Fruit fly (Drosophila melanogaster) whole organism, wandering third instar larva: ENCODE data around the gene CG7691.
A peak's percentile ranks its signal among the peaks of the same experiment; 100 is the strongest.

ENCODE experiments used
- CG32264 ChIP-seq: fragments of 200-800 bp; sonication (Bioruptor generic); optimal IDR thresholded peaks from 2 replicates; lab custom pipeline; 2016; ENCODE audit warnings: missing biosample characterization, missing genetic modification characterization
- CG9705 ChIP-seq: fragments of 200-800 bp; sonication (Bioruptor generic); optimal IDR thresholded peaks from 2 replicates; lab custom pipeline; 2018; ENCODE audit warnings: missing biosample characterization, mild to moderate bottlenecking, missing genetic modification characterization
- Dfd ChIP-seq: fragments of >200 bp; optimal IDR thresholded peaks from 2 replicates; lab custom pipeline; 2017; ENCODE audit warnings: missing biosample characterization, missing genetic modification characterization
- Dif ChIP-seq: fragments of 200-275, 200-300 bp; sonication (Bioruptor generic); optimal IDR thresholded peaks from 2 replicates; lab custom pipeline; 2018; ENCODE audit warnings: missing biosample characterization, missing genetic modification characterization; ENCODE audit not compliant: partially characterized antibody
- GATAd ChIP-seq: sonication (Bioruptor generic); optimal IDR thresholded peaks from 2 replicates; lab custom pipeline; 2016; ENCODE audit warnings: missing biosample characterization, missing genetic modification characterization
- HLH106 ChIP-seq: fragments of 200-800 bp; optimal IDR thresholded peaks from 3 replicates; lab custom pipeline; 2019; ENCODE audit warnings: missing biosample characterization, mild to moderate bottlenecking, missing genetic modification characterization, moderate library complexity
- Hnf4 ChIP-seq: fragments of 200-800 bp; sonication (Bioruptor generic); optimal IDR thresholded peaks from 2 replicates; lab custom pipeline; 2016; ENCODE audit warnings: missing biosample characterization, mild to moderate bottlenecking, missing genetic modification characterization
- Hr78 ChIP-seq: fragments of >200 bp; optimal IDR thresholded peaks from 2 replicates; lab custom pipeline; 2017; ENCODE audit warnings: missing biosample characterization, missing genetic modification characterization
- Jra ChIP-seq: sonication (Bioruptor generic); optimal IDR thresholded peaks from 2 replicates; lab custom pipeline; 2016; ENCODE audit warnings: missing biosample characterization, missing genetic modification characterization
- Mio ChIP-seq: sonication (Bioruptor generic); optimal IDR thresholded peaks from 2 replicates; lab custom pipeline; 2016; ENCODE audit warnings: missing biosample characterization, missing genetic modification characterization
- Myc ChIP-seq: fragments of >200 bp; optimal IDR thresholded peaks from 2 replicates; lab custom pipeline; 2017
- N ChIP-seq: fragments of >200 bp; optimal IDR thresholded peaks from 2 replicates; lab custom pipeline; 2018; ENCODE audit warnings: missing biosample characterization, missing external identifiers, missing genetic modification characterization
- OdsH ChIP-seq: fragments of 200-800 bp; sonication (Bioruptor generic); optimal IDR thresholded peaks from 2 replicates; lab custom pipeline; 2016; ENCODE audit warnings: missing biosample characterization, mild to moderate bottlenecking, missing genetic modification characterization
- Rel ChIP-seq, 2 experiments: fragments of 200-800 bp; sonication (Bioruptor generic) in 1 of 2; optimal IDR thresholded peaks; 2 replicates in 1 of 2; 3 replicates in 1 of 2; lab custom pipeline; 2016 to 2019; ENCODE audit warnings: mild to moderate bottlenecking in 2 of 2, missing biosample characterization in 2 of 2, missing genetic modification characterization in 2 of 2, moderate library complexity in 1 of 2
- Sp1 ChIP-seq: fragments of 200-800 bp; sonication (Bioruptor generic); optimal IDR thresholded peaks from 3 replicates; lab custom pipeline; 2019; ENCODE audit warnings: missing biosample characterization, mild to moderate bottlenecking, missing genetic modification characterization, moderate library complexity
- br ChIP-seq: fragments of 200-800 bp; sonication (Bioruptor generic); optimal IDR thresholded peaks from 2 replicates; lab custom pipeline; 2016; ENCODE audit warnings: missing biosample characterization, missing genetic modification characterization
- brk ChIP-seq: fragments of 200-800 bp; sonication (Bioruptor generic); optimal IDR thresholded peaks from 2 replicates; lab custom pipeline; 2016; ENCODE audit warnings: missing biosample characterization, mild to moderate bottlenecking, missing genetic modification characterization
- dl ChIP-seq, 2 experiments: fragments of 175-275, 200-275 bp in 1 of 2; fragments of 200-275 bp in 1 of 2; sonication (Bioruptor generic); optimal IDR thresholded peaks; lab custom pipeline; 2018; ENCODE audit warnings: mild to moderate bottlenecking in 2 of 2, missing biosample characterization in 2 of 2, missing genetic modification characterization in 2 of 2, moderate library complexity in 2 of 2; ENCODE audit not compliant: partially characterized antibody in 2 of 2, insufficient read depth in 1 of 2
- dmrt93B ChIP-seq: fragments of 200-800 bp; sonication (Bioruptor generic); optimal IDR thresholded peaks from 2 replicates; lab custom pipeline; 2018; ENCODE audit warnings: missing biosample characterization, mild to moderate bottlenecking, missing genetic modification characterization
- dsf ChIP-seq: sonication (Bioruptor generic); optimal IDR thresholded peaks from 2 replicates; lab custom pipeline; 2016; ENCODE audit warnings: missing biosample characterization, missing genetic modification characterization, borderline replicate concordance
- foxo ChIP-seq, 2 experiments: fragments of 200-800 bp; sonication (Bioruptor generic); optimal IDR thresholded peaks; 2 replicates in 1 of 2; 3 replicates in 1 of 2; lab custom pipeline; 2016 to 2017; ENCODE audit warnings: missing biosample characterization in 2 of 2, missing genetic modification characterization in 2 of 2
- fru ChIP-seq: fragments of 200-800 bp; sonication (Bioruptor generic); optimal IDR thresholded peaks from 3 replicates; lab custom pipeline; 2016; ENCODE audit warnings: missing biosample characterization, mild to moderate bottlenecking, missing genetic modification characterization
- jim ChIP-seq: fragments of 175-275, 200-325 bp; sonication (Bioruptor generic); optimal IDR thresholded peaks from 2 replicates; lab custom pipeline; 2016; ENCODE audit warnings: missing biosample characterization, mild to moderate bottlenecking, missing genetic modification characterization
- lola ChIP-seq: fragments of >200 bp; optimal IDR thresholded peaks from 2 replicates; lab custom pipeline; 2017; ENCODE audit warnings: missing biosample characterization, missing genetic modification characterization
- pan ChIP-seq: fragments of >200 bp; optimal IDR thresholded peaks from 2 replicates; lab custom pipeline; 2017
- psq ChIP-seq: fragments of 200-800 bp; sonication (Bioruptor generic); optimal IDR thresholded peaks from 3 replicates; lab custom pipeline; 2017; ENCODE audit warnings: missing biosample characterization, mild to moderate bottlenecking, missing genetic modification characterization, moderate library complexity
- rgr ChIP-seq: fragments of 200-800 bp; sonication (Bioruptor generic); optimal IDR thresholded peaks from 3 replicates; lab custom pipeline; 2016; ENCODE audit warnings: missing biosample characterization, mild to moderate bottlenecking, missing genetic modification characterization
- sage ChIP-seq: fragments of 200-800 bp; sonication (Bioruptor generic); optimal IDR thresholded peaks from 2 replicates; lab custom pipeline; 2016; ENCODE audit warnings: missing biosample characterization, mild to moderate bottlenecking, missing genetic modification characterization
- sv ChIP-seq: fragments of 200-800 bp; sonication (Bioruptor generic); optimal IDR thresholded peaks from 3 replicates; lab custom pipeline; 2016; ENCODE audit warnings: missing biosample characterization, missing genetic modification characterization
- usp ChIP-seq: fragments of >200 bp; optimal IDR thresholded peaks from 2 replicates; lab custom pipeline; 2017; ENCODE audit warnings: missing biosample characterization, missing genetic modification characterization
- woc ChIP-seq: sonication (Bioruptor generic); optimal IDR thresholded peaks from 2 replicates; lab custom pipeline; 2016; ENCODE audit warnings: missing biosample characterization, mild to moderate bottlenecking, missing genetic modification characterization

Gene CG7691

dm6 chr3R:18559569-18559968 is at the start of gene CG7691:
Gene CG7691, plus strand, starts transcription at chr3R:18559869.
- TF ChIP-seq Dif (GFP tag; lab: Kevin White, UChicago) (no peak), Rel (GFP tag; optimal IDR thresholded peaks at IDR 0.05; lab: Kevin White, UChicago) (no peak), Rel (tag; optimal IDR thresholded peaks at IDR 0.05; lab: Kevin White, UChicago) (no peak), sage (GFP tag; lab: Kevin White, UChicago) (no peak), OdsH (no peak), dmrt93B (no peak), jim (GFP tag; lab: Kevin White, UChicago) (no peak), GATAd (GFP tag; lab: Kevin White, UChicago) (no peak)

dm6 chr3R:18515010-18515409 is 44.7 kb upstream of the CG7691 start:
- no peak for TF ChIP-seq br (GFP tag; lab: Kevin White, UChicago)
- no peak for TF ChIP-seq fru (GFP tag; lab: Kevin White, UChicago)
- TF ChIP-seq Hr78 (GFP tag; lab: Kevin White, UChicago): no peak
- no peak for TF ChIP-seq pan (lab: Kevin White, UChicago)

- no peak for TF ChIP-seq lola (GFP tag; lab: Kevin White, UChicago)
- no peak for TF ChIP-seq sv (GFP tag; lab: Kevin White, UChicago)
These were observed 14.2 kb upstream of the CG7691 start, which contains the start of gene fru for dm6 chr3R:18545486-18545885. Gene fru, minus strand, starts transcription at chr3R:18545586.

dm6 chr3R:18546159-18546558 is 13.5 kb upstream of the CG7691 start:
- TF ChIP-seq dsf (GFP tag; lab: Kevin White, UChicago) (no peak), N (GFP tag; lab: Kevin White, UChicago) (no peak), sv (GFP tag; lab: Kevin White, UChicago) (no peak), br (GFP tag; lab: Kevin White, UChicago) (no peak), jim (GFP tag; lab: Kevin White, UChicago) (no peak), Dif (GFP tag; lab: Kevin White, UChicago) (no peak), rgr (GFP tag; lab: Kevin White, UChicago) (no peak), Sp1 (no peak), sage (GFP tag; lab: Kevin White, UChicago) (no peak), OdsH (no peak), Dfd (GFP tag; lab: Kevin White, UChicago) (no peak), woc (GFP tag; lab: Kevin White, UChicago) (no peak), usp (GFP tag; lab: Kevin White, UChicago) (no peak)

dm6 chr3R:18546972-18547371 is 12.7 kb upstream of the CG7691 start:
- TF ChIP-seq Dfd (GFP tag; lab: Kevin White, UChicago): peak; percentile 41
- TF ChIP-seq Hr78 (GFP tag; lab: Kevin White, UChicago): no peak

- peak; percentile 80 for TF ChIP-seq Dfd (GFP tag; lab: Kevin White, UChicago)
- no peak for TF ChIP-seq CG32264
- no peak for TF ChIP-seq fru (GFP tag; lab: Kevin White, UChicago)
These were observed 10.9 kb upstream of the CG7691 start for dm6 chr3R:18548787-18549186.

dm6 chr3R:18565073-18565472 is 5.4 kb downstream of the CG7691 start, which contains the start of the genes CG43210 and hemo:
Gene CG43210, minus strand, starts transcription at chr3R:18565173.
Gene hemo, minus strand, starts transcription at chr3R:18565173.
- TF ChIP-seq br (GFP tag; lab: Kevin White, UChicago): no peak
- peak; percentile 30 for TF ChIP-seq HLH106
- TF ChIP-seq, all 38 proteins: peak for 1

- TF ChIP-seq Hnf4 (GFP tag; lab: Kevin White, UChicago) (no peak), pan (lab: Kevin White, UChicago) (no peak), Mio (no peak), dl (GFP tag; optimal IDR thresholded peaks at IDR 0.05; lab: Kevin White, UChicago; ENCODE audit: insufficient read depth in 1 of 2, partially characterized antibody in 2 of 2) (no peak), HLH106 (no peak), dsf (GFP tag; lab: Kevin White, UChicago) (no peak), N (GFP tag; lab: Kevin White, UChicago) (no peak), fru (GFP tag; lab: Kevin White, UChicago) (no peak), rgr (GFP tag; lab: Kevin White, UChicago) (no peak), CG9705 (GFP tag; lab: Kevin White, UChicago) (no peak), Jra (no peak), usp (GFP tag; lab: Kevin White, UChicago) (no peak), Dfd (GFP tag; lab: Kevin White, UChicago) (no peak), psq (no peak), woc (GFP tag; lab: Kevin White, UChicago) (no peak), jim (GFP tag; lab: Kevin White, UChicago) (no peak), foxo (GFP tag; optimal IDR thresholded peaks at IDR 0.05; lab: Kevin White, UChicago) (no peak), brk (no peak), Dif (GFP tag; lab: Kevin White, UChicago) (no peak), Myc (lab: Kevin White, UChicago) (no peak)
These were observed 12.7 kb downstream of the CG7691 start for dm6 chr3R:18572240-18572803.
